Fruit fly (Drosophila melanogaster) whole organism, embryonic: ENCODE data around the gene Ror.

ENCODE experiments used
- BEAF-32 ChIP-seq: fragments of 200-800 bp; sonication (Bioruptor generic); optimal IDR thresholded peaks from 3 replicates; lab custom pipeline; 2017; ENCODE audit warnings: missing biosample characterization, missing genetic modification characterization, mild to moderate bottlenecking, moderate library complexity, missing genetic modification reagents
- Bgb ChIP-seq: fragments of 200-800 bp; sonication (Bioruptor generic); IDR thresholded peaks from 2 replicates; pipeline ENCODE4 v1.3.6; 2022; ENCODE audit warnings: missing biosample characterization, missing genetic modification characterization; ENCODE audit not compliant: partially characterized antibody
- CG10147 ChIP-seq: fragments of 200-800 bp; sonication (Bioruptor generic); optimal IDR thresholded peaks from 2 replicates; lab custom pipeline; 2019; ENCODE audit warnings: missing biosample characterization, mild to moderate bottlenecking, missing genetic modification characterization, moderate library complexity
- CG10209 ChIP-seq: fragments of 200-800 bp; sonication (Bioruptor generic); optimal IDR thresholded peaks from 3 replicates; lab custom pipeline; 2017; ENCODE audit warnings: missing biosample characterization, mild to moderate bottlenecking, missing genetic modification characterization, missing genetic modification reagents
- CG10274 ChIP-seq: fragments of 200-800 bp; sonication (Bioruptor generic); optimal IDR thresholded peaks from 3 replicates; lab custom pipeline; 2017; ENCODE audit warnings: missing biosample characterization, mild to moderate bottlenecking, missing genetic modification characterization
- CG10979 ChIP-seq: fragments of 200-800 bp; sonication (Bioruptor generic); optimal IDR thresholded peaks from 2 replicates; lab custom pipeline; 2018; ENCODE audit warnings: missing biosample characterization, mild to moderate bottlenecking, missing genetic modification characterization, moderate library complexity
- CG11456 ChIP-seq: fragments of 200-800 bp; sonication (Bioruptor generic); IDR thresholded peaks from 3 replicates; pipeline ENCODE4 v1.3.6; 2022; ENCODE audit warnings: missing biosample characterization, missing genetic modification characterization
- CG11696 ChIP-seq: fragments of 200-800 bp; sonication (Bioruptor generic); IDR thresholded peaks from 2 replicates; pipeline ENCODE4 v1.3.6; 2022; ENCODE audit warnings: missing biosample characterization, missing genetic modification characterization
- CG12071 ChIP-seq: fragments of 200-800 bp; sonication (Bioruptor generic); optimal IDR thresholded peaks from 3 replicates; lab custom pipeline; 2018; ENCODE audit warnings: missing biosample characterization, mild to moderate bottlenecking, missing genetic modification characterization
- CG12659 ChIP-seq: fragments of 200-800 bp; sonication (Bioruptor generic); optimal IDR thresholded peaks from 3 replicates; lab custom pipeline; 2017; ENCODE audit warnings: mild to moderate bottlenecking, missing biosample characterization, missing genetic modification reagents, missing genetic modification characterization
- CG13775 ChIP-seq: fragments of 200-800 bp; sonication (Bioruptor generic); optimal IDR thresholded peaks from 3 replicates; lab custom pipeline; 2017; ENCODE audit warnings: missing biosample characterization, mild to moderate bottlenecking, missing genetic modification characterization
- CG14441 ChIP-seq: fragments of 200-800 bp; sonication (Bioruptor generic); IDR thresholded peaks from 2 replicates; pipeline ENCODE4 v1.3.6; 2022; ENCODE audit warnings: missing biosample characterization, missing genetic modification characterization
- CG15514 ChIP-seq: fragments of 200-800 bp; sonication (Bioruptor generic); optimal IDR thresholded peaks from 3 replicates; lab custom pipeline; 2017; ENCODE audit warnings: missing biosample characterization, missing genetic modification characterization, mild to moderate bottlenecking, moderate library complexity, missing genetic modification reagents
- CG16779 ChIP-seq: fragments of 200-800 bp; sonication (Bioruptor generic); IDR thresholded peaks from 2 replicates; pipeline ENCODE4 v1.3.6; 2022; ENCODE audit warnings: missing biosample characterization, missing genetic modification characterization
- CG18262 ChIP-seq: fragments of 200-800 bp; optimal IDR thresholded peaks from 3 replicates; lab custom pipeline; 2019; ENCODE audit warnings: missing biosample characterization, mild to moderate bottlenecking, missing genetic modification characterization, moderate library complexity
- CG1832 ChIP-seq: fragments of 200-800 bp; sonication (Bioruptor generic); optimal IDR thresholded peaks from 2 replicates; lab custom pipeline; 2017; ENCODE audit warnings: missing biosample characterization, mild to moderate bottlenecking, missing genetic modification characterization, inconsistent platforms
- CG18619 ChIP-seq: fragments of 200-800 bp; sonication (Bioruptor generic); optimal IDR thresholded peaks from 3 replicates; lab custom pipeline; 2017; ENCODE audit warnings: missing biosample characterization, mild to moderate bottlenecking, missing genetic modification characterization
- CG32532 ChIP-seq: fragments of 200-800 bp; sonication (Bioruptor generic); IDR thresholded peaks from 2 replicates; pipeline ENCODE4 v1.3.6; 2022; ENCODE audit warnings: missing biosample characterization, missing genetic modification characterization
- CG32772 ChIP-seq: fragments of 200-800 bp; sonication (Bioruptor generic); IDR thresholded peaks from 2 replicates; pipeline ENCODE4 v1.3.6; 2022; ENCODE audit warnings: missing biosample characterization, missing genetic modification characterization
- CG33213 ChIP-seq: fragments of 200-800 bp; sonication (Bioruptor generic); optimal IDR thresholded peaks from 3 replicates; lab custom pipeline; 2016; ENCODE audit warnings: missing biosample characterization, missing genetic modification characterization
- CG4424 ChIP-seq: fragments of 200-800 bp; sonication (Bioruptor generic); optimal IDR thresholded peaks from 3 replicates; lab custom pipeline; 2016; ENCODE audit warnings: missing biosample characterization, missing genetic modification characterization
- CG4730 ChIP-seq: fragments of 200-800 bp; sonication (Bioruptor generic); IDR thresholded peaks from 2 replicates; pipeline ENCODE4 v1.3.6; 2022; ENCODE audit warnings: missing biosample characterization, missing genetic modification characterization
- CG5245 ChIP-seq: fragments of 200-800 bp; sonication (Bioruptor generic); optimal IDR thresholded peaks from 3 replicates; lab custom pipeline; 2016; ENCODE audit warnings: missing biosample characterization, missing genetic modification characterization
- CG6254 ChIP-seq: fragments of 200-800 bp; sonication (Bioruptor generic); optimal IDR thresholded peaks from 3 replicates; lab custom pipeline; 2017; ENCODE audit warnings: mild to moderate bottlenecking, missing biosample characterization, missing genetic modification reagents, missing genetic modification characterization
- CG8281 ChIP-seq: fragments of 200-800 bp; sonication (Bioruptor generic); optimal IDR thresholded peaks from 2 replicates; lab custom pipeline; 2018; ENCODE audit warnings: missing biosample characterization, mild to moderate bottlenecking, missing genetic modification characterization, moderate library complexity
- CHES-1-like ChIP-seq: fragments of 200-800 bp; sonication (Bioruptor generic); optimal IDR thresholded peaks from 2 replicates; lab custom pipeline; 2016; ENCODE audit warnings: missing biosample characterization, missing genetic modification characterization
- Chrac-16 ChIP-seq: fragments of 200-800 bp; sonication (Bioruptor generic); optimal IDR thresholded peaks from 3 replicates; lab custom pipeline; 2016; ENCODE audit warnings: missing biosample characterization, missing genetic modification characterization
- HHEX ChIP-seq: fragments of 200-800 bp; sonication (Bioruptor generic); optimal IDR thresholded peaks from 3 replicates; lab custom pipeline; 2017; ENCODE audit warnings: missing biosample characterization, mild to moderate bottlenecking, missing genetic modification characterization, missing genetic modification reagents
- MBD-R2 ChIP-seq: fragments of 200-800 bp; sonication (Bioruptor generic); IDR thresholded peaks from 2 replicates; pipeline ENCODE4 v1.3.6; 2022; ENCODE audit warnings: missing biosample characterization, missing genetic modification characterization
- Med ChIP-seq: fragments of 200-800 bp; sonication (Bioruptor generic); peaks from one replicate; lab custom pipeline; 2016; ENCODE audit warnings: missing biosample characterization, missing genetic modification characterization, mild to moderate bottlenecking, inconsistent platforms, moderate library complexity
- PHDP ChIP-seq: fragments of 200-800 bp; sonication (Bioruptor generic); optimal IDR thresholded peaks from 3 replicates; lab custom pipeline; 2018; ENCODE audit warnings: missing biosample characterization, mild to moderate bottlenecking, missing genetic modification characterization, moderate library complexity
- Sox102F ChIP-seq: fragments of 200-800 bp; sonication (Bioruptor generic); optimal IDR thresholded peaks from 2 replicates; lab custom pipeline; 2018; ENCODE audit warnings: missing biosample characterization, mild to moderate bottlenecking, missing genetic modification characterization, moderate library complexity
- Usf ChIP-seq: fragments of 200-800 bp; sonication (Bioruptor generic); optimal IDR thresholded peaks from 2 replicates; lab custom pipeline; 2017; ENCODE audit warnings: missing genotype, missing biosample characterization, missing genetic modification characterization
- ara ChIP-seq: fragments of 200-800 bp; sonication (Bioruptor generic); IDR thresholded peaks from 2 replicates; pipeline ENCODE4 v1.3.6; 2022; ENCODE audit warnings: missing biosample characterization, missing genetic modification characterization
- cato ChIP-seq: fragments of 200-800 bp; sonication (Bioruptor generic); optimal IDR thresholded peaks from 2 replicates; lab custom pipeline; 2016; ENCODE audit warnings: missing biosample characterization, missing genetic modification characterization, borderline replicate concordance
- caup ChIP-seq: fragments of 200-800 bp; sonication (Bioruptor generic); optimal IDR thresholded peaks from 3 replicates; lab custom pipeline; 2017; ENCODE audit warnings: missing biosample characterization, mild to moderate bottlenecking, missing genetic modification characterization, moderate library complexity; ENCODE audit not compliant: severe bottlenecking
- crp ChIP-seq, 2 experiments: fragments of 200-800 bp; sonication (Bioruptor generic); optimal IDR thresholded peaks; 2 replicates in 1 of 2; 3 replicates in 1 of 2; lab custom pipeline; 2017; ENCODE audit warnings: missing biosample characterization in 2 of 2, missing genetic modification characterization in 2 of 2, mild to moderate bottlenecking in 1 of 2, moderate library complexity in 1 of 2
- fd102C ChIP-seq: fragments of 200-800 bp; sonication (Bioruptor generic); optimal IDR thresholded peaks from 2 replicates; lab custom pipeline; 2018; ENCODE audit warnings: missing biosample characterization, mild to moderate bottlenecking, missing genetic modification characterization, moderate library complexity
- fd96Cb ChIP-seq: fragments of 200-800 bp; sonication (Bioruptor generic); optimal IDR thresholded peaks from 2 replicates; lab custom pipeline; 2018; ENCODE audit warnings: missing biosample characterization, mild to moderate bottlenecking, missing genetic modification characterization, moderate library complexity
- gsb ChIP-seq: fragments of 200-800 bp; sonication (Bioruptor generic); IDR thresholded peaks from 2 replicates; pipeline ENCODE4 v1.3.6; 2022; ENCODE audit warnings: missing biosample characterization, missing genetic modification characterization
- jigr1 ChIP-seq: fragments of 200-800 bp; sonication (Bioruptor generic); IDR thresholded peaks from 3 replicates; pipeline ENCODE4 v1.3.6; 2022; ENCODE audit warnings: missing biosample characterization, missing genetic modification characterization
- nerfin-1 ChIP-seq: fragments of 200-800 bp; sonication (Bioruptor generic); optimal IDR thresholded peaks from 3 replicates; lab custom pipeline; 2019; ENCODE audit warnings: missing biosample characterization, mild to moderate bottlenecking, missing genetic modification characterization, moderate library complexity
- pita ChIP-seq: fragments of 200-800 bp; sonication (Bioruptor generic); optimal IDR thresholded peaks from 2 replicates; lab custom pipeline; 2017; ENCODE audit warnings: missing biosample characterization, mild to moderate bottlenecking, missing genetic modification characterization
- psq ChIP-seq: fragments of 200-800 bp; sonication (Bioruptor generic); optimal IDR thresholded peaks from 2 replicates; lab custom pipeline; 2017; ENCODE audit warnings: missing biosample characterization, missing genetic modification characterization
- repo ChIP-seq: fragments of 200-800 bp; sonication (Bioruptor generic); optimal IDR thresholded peaks from 2 replicates; lab custom pipeline; 2016; ENCODE audit warnings: missing biosample characterization, missing genetic modification characterization
- salm ChIP-seq: fragments of 200-800 bp; sonication (Bioruptor generic); optimal IDR thresholded peaks from 2 replicates; lab custom pipeline; 2018; ENCODE audit warnings: missing biosample characterization, mild to moderate bottlenecking, missing genetic modification characterization
- sna ChIP-seq: fragments of 200-800 bp; sonication (Bioruptor generic); IDR thresholded peaks from 2 replicates; pipeline ENCODE4 v1.3.6; 2022; ENCODE audit warnings: missing biosample characterization, missing genetic modification characterization; ENCODE audit not compliant: partially characterized antibody
- tx ChIP-seq: fragments of 200-800 bp; sonication (Bioruptor generic); optimal IDR thresholded peaks from 2 replicates; lab custom pipeline; 2016; ENCODE audit warnings: missing biosample characterization, missing genetic modification characterization
- vnd ChIP-seq: fragments of 200-800 bp; sonication (Bioruptor generic); IDR thresholded peaks from 3 replicates; pipeline ENCODE4 v1.3.6; 2022; ENCODE audit warnings: missing biosample characterization, missing genetic modification characterization; ENCODE audit not compliant: partially characterized antibody
- wdn ChIP-seq: fragments of 200-800 bp; sonication (Bioruptor generic); IDR thresholded peaks from 2 replicates; pipeline ENCODE4 v1.3.6; 2022; ENCODE audit warnings: missing biosample characterization, missing genetic modification characterization

Gene Ror

DNA sequence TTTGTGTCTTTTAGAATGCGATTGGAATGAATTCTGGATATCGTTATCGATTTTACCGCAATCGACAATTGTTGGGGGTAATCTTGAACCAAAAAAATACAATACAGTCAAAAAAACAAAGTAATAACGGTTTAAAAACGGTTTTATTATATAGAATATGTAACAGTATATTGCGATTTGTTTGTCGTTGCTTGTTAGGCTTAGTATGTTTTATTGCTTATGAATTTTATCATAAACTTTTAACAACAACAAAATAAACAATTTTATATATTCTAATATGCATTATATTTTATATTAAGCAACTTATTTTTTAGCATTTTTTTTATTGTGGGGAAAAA, 48.1 kb downstream of the Ror start, which contains the start of gene CYLD (continued):
- TF ChIP-seq ara (GFP tag; lab: Robert Waterston, UW) (peak; percentile 55; the same call in 1 of the 2 replicates), sna (GFP tag; lab: Robert Waterston, UW) (no peak), CG8281 (tag; lab: Kevin White, UChicago) (peak; percentile 14), PHDP (tag; lab: Kevin White, UChicago) (peak; percentile 85), CG12071 (no peak), salm (tag; lab: Kevin White, UChicago) (peak; percentile 63), wdn (peak; percentile 36; the same call in 1 of the 2 replicates), Bgb (GFP tag; lab: Robert Waterston, UW) (no peak; the same call in 1 of the 2 replicates), CG32532 (GFP tag; lab: Robert Waterston, UW) (peak; percentile 84; the same call in 1 of the 2 replicates), CG10209 (GFP tag; lab: Kevin White, UChicago) (peak; percentile 52), vnd (no peak), Chrac-16 (GFP tag; lab: Kevin White, UChicago) (peak; percentile 60), MBD-R2 (GFP tag; lab: Robert Waterston, UW) (peak; percentile 56), CG1832 (GFP tag; lab: Kevin White, UChicago) (no peak), fd102C (GFP tag; lab: Kevin White, UChicago) (no peak), tx (GFP tag; lab: Kevin White, UChicago) (peak; percentile 25), CG4730 (GFP tag; lab: Robert Waterston, UW) (no peak), CG18619 (GFP tag; lab: Kevin White, UChicago) (peak; percentile 35), CG12659 (GFP tag; lab: Kevin White, UChicago) (peak; percentile 67), CG11456 (GFP tag; lab: Robert Waterston, UW) (no peak), Sox102F (peak; percentile 84), CG16779 (GFP tag; lab: Robert Waterston, UW) (no peak), fd96Cb (peak; percentile 54), CG32772 (GFP tag; lab: Robert Waterston, UW) (no peak), CG11696 (GFP tag; lab: Robert Waterston, UW) (peak; percentile 40; the same call in 1 of the 2 replicates), CG5245 (GFP tag; lab: Kevin White, UChicago) (peak; percentile 44), gsb (GFP tag; lab: Robert Waterston, UW) (no peak), jigr1 (no peak), nerfin-1 (tag; lab: Kevin White, UChicago) (peak; percentile 37), CG10274 (GFP tag; lab: Kevin White, UChicago) (no peak), CG15514 (GFP tag; lab: Kevin White, UChicago) (peak; percentile 66), CG14441 (GFP tag; lab: Robert Waterston, UW) (0 out of 2 replicates have a peak, but pooled peaks have one; percentile 39), psq (GFP tag; lab: Kevin White, UChicago) (no peak), CG10979 (tag; lab: Kevin White, UChicago) (peak; percentile 72), CG10147 (GFP tag; lab: Kevin White, UChicago) (peak; percentile 61), BEAF-32 (GFP tag; lab: Kevin White, UChicago) (peak; percentile 15), HHEX (GFP tag; lab: Kevin White, UChicago) (peak; percentile 33), CG6254 (peak; percentile 21), CG33213 (GFP tag; lab: Kevin White, UChicago) (no peak), Med (peak; percentile 83), CG18262 (tag; lab: Kevin White, UChicago) (peak; percentile 83), CG4424 (GFP tag; lab: Kevin White, UChicago) (peak; percentile 71), crp (GFP tag; optimal IDR thresholded peaks at IDR 0.05; lab: Kevin White, UChicago) (no peak), caup (GFP tag; lab: Kevin White, UChicago) (no peak), pita (GFP tag; lab: Kevin White, UChicago) (no peak), CHES-1-like (GFP tag; lab: Kevin White, UChicago) (peak; percentile 27), CG13775 (GFP tag; lab: Kevin White, UChicago) (peak; percentile 63), Usf (GFP tag; lab: Kevin White, UChicago) (no peak), repo (GFP tag; lab: Kevin White, UChicago) (no peak), cato (peak; percentile 19)
